Worm (Caenorhabditis elegans) whole organism, L1 larva: Measurements from ENCODE around the gene wrm-1.

Experiments used
- C16A3.4 ChIP-seq: fragments of 150-350 bp; optimal IDR thresholded peaks from 2 replicates; lab custom pipeline; 2014; ENCODE audit warnings: missing biosample characterization, missing genetic modification characterization
- C34B4.2 ChIP-seq: sonication (generic microtip); optimal IDR thresholded peaks from 2 replicates; lab custom pipeline; 2017; ENCODE audit warnings: mild to moderate bottlenecking, missing genetic modification characterization, missing compliant biosample characterization
- ama-1 ChIP-seq: fragments of 150-350 bp; optimal IDR thresholded peaks from 2 replicates; lab custom pipeline; 2014
- blmp-1 ChIP-seq: fragments of 150-350 bp; optimal IDR thresholded peaks from 2 replicates; lab custom pipeline; 2014; ENCODE audit warnings: missing biosample characterization, missing genetic modification characterization
- ceh-82 ChIP-seq, 3 experiments: fragments of 150-350 bp in 1 of 3; sonication (generic microtip) in 2 of 3; optimal IDR thresholded peaks; 2 replicates each; lab custom pipeline; 2014 to 2017; ENCODE audit warnings: missing biosample characterization in 3 of 3, missing genetic modification characterization in 3 of 3
- hlh-4 ChIP-seq: sonication (generic microtip); optimal IDR thresholded peaks from 2 replicates; lab custom pipeline; 2016; ENCODE audit warnings: mild to moderate bottlenecking, missing genetic modification characterization, missing compliant biosample characterization
- jun-1 ChIP-seq: fragments of 150-350 bp; optimal IDR thresholded peaks from 2 replicates; lab custom pipeline; 2014; ENCODE audit warnings: missing biosample characterization, missing genetic modification reagents, missing genetic modification characterization
- lsy-2 ChIP-seq, 2 experiments: fragments of 150-350 bp; optimal IDR thresholded peaks; 2 replicates each; lab custom pipeline; 2014; ENCODE audit warnings: missing biosample characterization in 2 of 2, missing genetic modification characterization in 2 of 2
- mep-1 ChIP-seq: fragments of 150-350 bp; optimal IDR thresholded peaks from 2 replicates; lab custom pipeline; 2014; ENCODE audit warnings: missing biosample characterization, missing genetic modification characterization
- nhr-11 ChIP-seq: fragments of 150-350 bp; optimal IDR thresholded peaks from 2 replicates; lab custom pipeline; 2014; ENCODE audit warnings: missing biosample characterization, missing genetic modification characterization
- nhr-12 ChIP-seq: sonication (generic microtip); optimal IDR thresholded peaks from 2 replicates; lab custom pipeline; 2017; ENCODE audit warnings: missing biosample characterization, missing genetic modification characterization
- nhr-237 ChIP-seq: fragments of 150-350 bp; optimal IDR thresholded peaks from 2 replicates; lab custom pipeline; 2014; ENCODE audit warnings: missing biosample characterization, missing genetic modification characterization
- snpc-4 ChIP-seq: fragments of 150-350 bp; optimal IDR thresholded peaks from 2 replicates; lab custom pipeline; 2014; ENCODE audit warnings: missing biosample characterization, missing genetic modification characterization
- ztf-11 ChIP-seq, 2 experiments: sonication (generic microtip); optimal IDR thresholded peaks; 2 replicates each; lab custom pipeline; 2016 to 2017; ENCODE audit warnings: missing genetic modification characterization in 2 of 2, missing biosample characterization in 1 of 2, missing compliant biosample characterization in 1 of 2

- TF ChIP-seq snpc-4 (no peak), jun-1 (tag; lab: Kevin White, UChicago) (no peak), hlh-4 (tag; lab: Kevin White, UChicago) (no peak), nhr-12 (tag; lab: Kevin White, UChicago) (no peak), mep-1 (no peak), C34B4.2 (tag; lab: Kevin White, UChicago) (no peak), nhr-11 (no peak), ama-1 (lab: Kevin White, UChicago) (no peak), C16A3.4 (tag; lab: Kevin White, UChicago) (no peak), ceh-82 (tag; optimal IDR thresholded peaks at IDR 0.05; lab: Kevin White, UChicago) (no peak), ztf-11 (tag; optimal IDR thresholded peaks at IDR 0.05; lab: Kevin White, UChicago) (no peak), blmp-1 (peak; percentile 2), nhr-237 (tag; lab: Kevin White, UChicago) (no peak), lsy-2 (tag; optimal IDR thresholded peaks at IDR 0.05; lab: Kevin White, UChicago) (peak in 1 of 2 experiments; percentile 7)
Observed at ce11 chrIII:5680141-5680540, 42.5 kb upstream of the wrm-1 start, which contains the start of gene pst-2.
